Worm (Caenorhabditis elegans) whole organism, mixed stage, embryonic: ENCODE results near the gene R13D7.2.
"Not testable (repeated sequence)": the region's sequence is repeated elsewhere in the genome, so short reads cannot be mapped to it uniquely, and the experiment has no call there.

ENCODE experiments used
- bed-3 ChIP-seq: fragments of 200-800 bp; sonication (Bioruptor generic); optimal IDR thresholded peaks from 3 replicates; lab custom pipeline; 2018; ENCODE audit warnings: mild to moderate bottlenecking, missing genetic modification characterization, moderate library complexity, missing compliant biosample characterization
- blmp-1 ChIP-seq: fragments of 150-350 bp; optimal IDR thresholded peaks from 2 replicates; lab custom pipeline; 2014; ENCODE audit warnings: missing biosample characterization, missing genetic modification characterization
- ceh-39 ChIP-seq: fragments of 150-350 bp; optimal IDR thresholded peaks from 2 replicates; lab custom pipeline; 2014; ENCODE audit warnings: missing biosample characterization, missing genetic modification characterization
- ceh-83 ChIP-seq: fragments of 200-800 bp; sonication (Bioruptor generic); optimal IDR thresholded peaks from 2 replicates; lab custom pipeline; 2018; ENCODE audit warnings: mild to moderate bottlenecking, missing genetic modification characterization, missing compliant biosample characterization
- ces-1 ChIP-seq: fragments of 150-350 bp; optimal IDR thresholded peaks from 2 replicates; lab custom pipeline; 2014; ENCODE audit warnings: missing biosample characterization, missing genetic modification reagents, missing genetic modification characterization
- cnd-1 ChIP-seq: fragments of 200-800 bp; sonication (Bioruptor generic); optimal IDR thresholded peaks from 2 replicates; lab custom pipeline; 2018; ENCODE audit warnings: mild to moderate bottlenecking, missing genetic modification characterization, missing compliant biosample characterization
- elt-1 ChIP-seq: sonication (generic microtip); optimal IDR thresholded peaks from 2 replicates; lab custom pipeline; 2017; ENCODE audit warnings: missing genetic modification characterization, mild to moderate bottlenecking, missing compliant biosample characterization, antibody characterized with exemption, moderate library complexity, borderline replicate concordance; ENCODE audit not compliant: insufficient read depth
- elt-3 ChIP-seq: fragments of 150-350 bp; optimal IDR thresholded peaks from 2 replicates; lab custom pipeline; 2014; ENCODE audit warnings: missing biosample characterization, missing genetic modification characterization
- flh-1 ChIP-seq: fragments of 200-800 bp; sonication (Bioruptor generic); optimal IDR thresholded peaks from 2 replicates; lab custom pipeline; 2018; ENCODE audit warnings: mild to moderate bottlenecking, missing genetic modification characterization, moderate library complexity, missing compliant biosample characterization
- ham-2 ChIP-seq: fragments of 200-800 bp; sonication (Bioruptor generic); optimal IDR thresholded peaks from 2 replicates; lab custom pipeline; 2018; ENCODE audit warnings: mild to moderate bottlenecking, missing genetic modification characterization, missing compliant biosample characterization
- hlh-1 ChIP-seq: fragments of 150-350 bp; optimal IDR thresholded peaks from 2 replicates; lab custom pipeline; 2014; ENCODE audit warnings: missing biosample characterization, missing genetic modification reagents, missing genetic modification characterization
- lin-13 ChIP-seq: fragments of 150-350 bp; optimal IDR thresholded peaks from 2 replicates; lab custom pipeline; 2014; ENCODE audit warnings: missing biosample characterization, missing genetic modification characterization
- lin-32 ChIP-seq: fragments of 200-800 bp; sonication (Bioruptor generic); optimal IDR thresholded peaks from 2 replicates; lab custom pipeline; 2018; ENCODE audit warnings: mild to moderate bottlenecking, missing genetic modification characterization, missing compliant biosample characterization
- lsy-2 ChIP-seq: fragments of 150-350 bp; optimal IDR thresholded peaks from 2 replicates; lab custom pipeline; 2014; ENCODE audit warnings: missing biosample characterization, missing genetic modification characterization
- mab-5 ChIP-seq: fragments of 150-350 bp; optimal IDR thresholded peaks from 2 replicates; lab custom pipeline; 2014; ENCODE audit warnings: missing biosample characterization, missing genetic modification characterization
- mep-1 ChIP-seq: fragments of 150-350 bp; optimal IDR thresholded peaks from 2 replicates; lab custom pipeline; 2017; ENCODE audit warnings: missing biosample characterization, missing genetic modification reagents, missing genetic modification characterization, inconsistent platforms
- mls-2 ChIP-seq: sonication (generic microtip); optimal IDR thresholded peaks from 2 replicates; lab custom pipeline; 2016; ENCODE audit warnings: mild to moderate bottlenecking, missing genetic modification characterization, moderate library complexity, missing compliant biosample characterization
- nhr-12 ChIP-seq: fragments of 150-350 bp; optimal IDR thresholded peaks from 2 replicates; lab custom pipeline; 2014; ENCODE audit warnings: missing biosample characterization, missing genetic modification characterization
- nhr-2 ChIP-seq: fragments of 150-350 bp; optimal IDR thresholded peaks from 2 replicates; lab custom pipeline; 2014; ENCODE audit warnings: missing biosample characterization, missing genetic modification characterization
- nhr-237 ChIP-seq: fragments of 150-350 bp; optimal IDR thresholded peaks from 2 replicates; lab custom pipeline; 2014; ENCODE audit warnings: missing biosample characterization, missing genetic modification characterization
- nhr-28 ChIP-seq: fragments of 150-350 bp; optimal IDR thresholded peaks from 2 replicates; lab custom pipeline; 2014; ENCODE audit warnings: missing biosample characterization, missing genetic modification characterization
- nhr-76 ChIP-seq: sonication (generic microtip); optimal IDR thresholded peaks from 2 replicates; lab custom pipeline; 2017; ENCODE audit warnings: missing biosample characterization, missing genetic modification characterization
- pha-4 ChIP-seq: fragments of 150-350 bp; optimal IDR thresholded peaks from 2 replicates; lab custom pipeline; 2018; ENCODE audit warnings: missing biosample characterization, missing genetic modification reagents, missing genetic modification characterization
- sem-2 ChIP-seq: fragments of 200-800 bp; sonication (Bioruptor generic); optimal IDR thresholded peaks from 2 replicates; lab custom pipeline; 2018; ENCODE audit warnings: mild to moderate bottlenecking, missing genetic modification characterization, missing compliant biosample characterization
- tbx-8 ChIP-seq: fragments of 200-800 bp; sonication (Bioruptor generic); optimal IDR thresholded peaks from 2 replicates; lab custom pipeline; 2018; ENCODE audit warnings: mild to moderate bottlenecking, missing genetic modification characterization, moderate library complexity, missing compliant biosample characterization
- unc-120 ChIP-seq: sonication (generic microtip); optimal IDR thresholded peaks from 2 replicates; lab custom pipeline; 2017; ENCODE audit warnings: missing genetic modification characterization, missing compliant biosample characterization; ENCODE audit not compliant: poor library complexity, severe bottlenecking
- unc-39 ChIP-seq: fragments of 150-350 bp; optimal IDR thresholded peaks from 2 replicates; lab custom pipeline; 2014; ENCODE audit warnings: missing biosample characterization, missing genetic modification characterization
- zip-8 ChIP-seq: fragments of 150-350 bp; optimal IDR thresholded peaks from 2 replicates; lab custom pipeline; 2014; ENCODE audit warnings: missing biosample characterization, missing genetic modification characterization
- ztf-11 ChIP-seq: fragments of 150-350 bp; optimal IDR thresholded peaks from 2 replicates; lab custom pipeline; 2014; ENCODE audit warnings: missing biosample characterization, missing genetic modification characterization

R13D7.2 gene

ce11 chrV:7437985-7438384, 28.3 kb downstream of the R13D7.2 start, which contains the start of gene F25E5.16:
F25E5.16 (plus strand) TSS chrV:7438285.
- TF ChIP-seq nhr-28 (tag; lab: Kevin White, UChicago) (no peak), unc-39 (tag; lab: Kevin White, UChicago) (no peak), elt-3 (no peak), unc-120 (tag; lab: Kevin White, UChicago) (no peak), mab-5 (tag; lab: Kevin White, UChicago) (no peak)

ce11 chrV:7439807-7440206, 30.1 kb downstream of the R13D7.2 start, which contains the start of gene try-13:
try-13 (plus strand) TSS chrV:7440107.
- TF ChIP-seq ceh-39, result no peak
- no peak for TF ChIP-seq unc-39 (tag; lab: Kevin White, UChicago)
- TF ChIP-seq nhr-2 (tag; lab: Kevin White, UChicago), result no peak
- no peak for TF ChIP-seq mls-2 (tag; lab: Kevin White, UChicago)
- TF ChIP-seq nhr-28 (tag; lab: Kevin White, UChicago), result no peak
- TF ChIP-seq nhr-237 (tag; lab: Kevin White, UChicago), result no peak
- no peak for TF ChIP-seq tbx-8 (GFP tag; lab: Kevin White, UChicago)
- TF ChIP-seq elt-1, result no peak
- no peak for TF ChIP-seq cnd-1 (tag; lab: Kevin White, UChicago)
- no peak for TF ChIP-seq ham-2 (GFP tag; lab: Kevin White, UChicago)
- no peak for TF ChIP-seq pha-4 (tag; lab: Kevin White, UChicago)
- no peak for TF ChIP-seq sem-2 (GFP tag; lab: Kevin White, UChicago)
- no peak for TF ChIP-seq mab-5 (tag; lab: Kevin White, UChicago)
- TF ChIP-seq lsy-2, result no peak
- TF ChIP-seq ces-1 (GFP tag; lab: Kevin White, UChicago), result no peak
- TF ChIP-seq, all 35 proteins: peak for 0

- not testable (repeated sequence) for TF ChIP-seq elt-1; nhr-12 (tag; lab: Kevin White, UChicago); pha-4 (tag; lab: Kevin White, UChicago)
These were observed 34.6 kb downstream of the R13D7.2 start, which contains the start of gene nhr-141 for ce11 chrV:7444331-7444730. nhr-141 (plus strand) TSS chrV:7444661.

ce11 chrV:7446965-7447364, 37.3 kb downstream of the R13D7.2 start, which contains the start of gene F25E5.5:
F25E5.5 (plus strand) TSS chrV:7447265.
- TF ChIP-seq ham-2 (GFP tag; lab: Kevin White, UChicago) (no peak), mab-5 (tag; lab: Kevin White, UChicago) (no peak), nhr-2 (tag; lab: Kevin White, UChicago) (no peak), ceh-83 (GFP tag; lab: Kevin White, UChicago) (no peak), zip-8 (no peak), cnd-1 (tag; lab: Kevin White, UChicago) (no peak), ztf-11 (tag; lab: Kevin White, UChicago) (no peak), nhr-76 (tag; lab: Kevin White, UChicago) (no peak), lin-13 (tag; lab: Kevin White, UChicago) (no peak), nhr-28 (tag; lab: Kevin White, UChicago) (no peak), ceh-39 (no peak), bed-3 (GFP tag; lab: Kevin White, UChicago) (no peak), unc-120 (tag; lab: Kevin White, UChicago) (no peak), unc-39 (tag; lab: Kevin White, UChicago) (no peak), lin-32 (GFP tag; lab: Kevin White, UChicago) (no peak), nhr-237 (tag; lab: Kevin White, UChicago) (no peak), pha-4 (tag; lab: Kevin White, UChicago) (no peak), hlh-1 (tag; lab: Kevin White, UChicago) (no peak)
- TF ChIP-seq, all 35 proteins: peak for 0

- TF ChIP-seq tbx-8 (GFP tag; lab: Kevin White, UChicago), result no peak
- no peak for TF ChIP-seq ces-1 (GFP tag; lab: Kevin White, UChicago)
- TF ChIP-seq unc-120 (tag; lab: Kevin White, UChicago), result no peak
- TF ChIP-seq blmp-1 (tag; lab: Kevin White, UChicago), result no peak
- TF ChIP-seq mep-1 (tag; lab: Kevin White, UChicago), result no peak
- TF ChIP-seq nhr-28 (tag; lab: Kevin White, UChicago), result no peak
- no peak for TF ChIP-seq hlh-1 (tag; lab: Kevin White, UChicago)
- no peak for TF ChIP-seq zip-8
- TF ChIP-seq sem-2 (GFP tag; lab: Kevin White, UChicago), result no peak
- no peak for TF ChIP-seq mls-2 (tag; lab: Kevin White, UChicago)
- no peak for TF ChIP-seq flh-1 (GFP tag; lab: Kevin White, UChicago)
These were observed 39.7 kb downstream of the R13D7.2 start, which contains the start of gene try-12 for ce11 chrV:7449303-7449827. try-12 (plus strand) TSS chrV:7449353.
